Fruit fly (Drosophila melanogaster) whole organism, embryonic: ENCODE measurements around the gene CG14401.

Experiments used
- Ada2b ChIP-seq: fragments of 200-800 bp; sonication (Bioruptor generic); IDR thresholded peaks from 2 replicates; pipeline ENCODE4 v1.3.6; 2022; ENCODE audit warnings: missing biosample characterization, missing genetic modification characterization
- C15 ChIP-seq: fragments of 200-800 bp; sonication (Bioruptor generic); IDR thresholded peaks from 3 replicates; pipeline ENCODE4 v1.3.6; 2022; ENCODE audit warnings: missing biosample characterization, missing genetic modification characterization
- CG10274 ChIP-seq: fragments of 200-800 bp; sonication (Bioruptor generic); optimal IDR thresholded peaks from 3 replicates; lab custom pipeline; 2017; ENCODE audit warnings: missing biosample characterization, mild to moderate bottlenecking, missing genetic modification characterization
- CG10565 ChIP-seq: fragments of 200-800 bp; sonication (Bioruptor generic); optimal IDR thresholded peaks from 3 replicates; lab custom pipeline; 2016; ENCODE audit warnings: missing biosample characterization, mild to moderate bottlenecking, missing genetic modification characterization
- CG11085 ChIP-seq: fragments of 200-800 bp; sonication (Bioruptor generic); IDR thresholded peaks from 2 replicates; pipeline ENCODE4 v1.3.6; 2022; ENCODE audit warnings: missing biosample characterization, missing genetic modification characterization
- CG16813 ChIP-seq: fragments of 200-800 bp; sonication (Bioruptor generic); IDR thresholded peaks from 3 replicates; pipeline ENCODE4 v1.3.6; 2022; ENCODE audit warnings: missing biosample characterization, missing genetic modification characterization; ENCODE audit not compliant: partially characterized antibody
- CG17186 ChIP-seq: fragments of 200-800 bp; sonication (Bioruptor generic); optimal IDR thresholded peaks from 3 replicates; lab custom pipeline; 2017; ENCODE audit warnings: missing biosample characterization, missing genetic modification reagents, missing genetic modification characterization
- CG17612 ChIP-seq: fragments of 200-800 bp; sonication (Bioruptor generic); IDR thresholded peaks from 2 replicates; pipeline ENCODE4 v1.3.6; 2022; ENCODE audit warnings: missing biosample characterization, missing genetic modification characterization
- CG18262 ChIP-seq: fragments of 200-800 bp; optimal IDR thresholded peaks from 3 replicates; lab custom pipeline; 2019; ENCODE audit warnings: missing biosample characterization, mild to moderate bottlenecking, missing genetic modification characterization, moderate library complexity
- CG32532 ChIP-seq: fragments of 200-800 bp; sonication (Bioruptor generic); IDR thresholded peaks from 2 replicates; pipeline ENCODE4 v1.3.6; 2022; ENCODE audit warnings: missing biosample characterization, missing genetic modification characterization
- CG3281 ChIP-seq: fragments of 200-800 bp; sonication (Bioruptor generic); optimal IDR thresholded peaks from 3 replicates; lab custom pipeline; 2017; ENCODE audit warnings: missing biosample characterization, mild to moderate bottlenecking, missing genetic modification characterization
- CG34422 ChIP-seq: fragments of 200-800 bp; sonication (Bioruptor generic); IDR thresholded peaks from 3 replicates; pipeline ENCODE4 v1.3.6; 2022; ENCODE audit warnings: missing biosample characterization, missing genetic modification characterization
- CG4360 ChIP-seq: fragments of 200-800 bp; sonication (Bioruptor generic); IDR thresholded peaks from 2 replicates; pipeline ENCODE4 v1.3.6; 2022; ENCODE audit warnings: missing biosample characterization, missing genetic modification characterization
- CG4854 ChIP-seq: fragments of 200-800 bp; sonication (Bioruptor generic); optimal IDR thresholded peaks from 2 replicates; lab custom pipeline; 2016; ENCODE audit warnings: missing biosample characterization, missing genetic modification characterization, inconsistent platforms
- CTCF ChIP-seq: fragments of 200-800 bp; sonication (Bioruptor generic); optimal IDR thresholded peaks from 2 replicates; lab custom pipeline; 2017; ENCODE audit warnings: missing biosample characterization, mild to moderate bottlenecking, missing genetic modification characterization, moderate library complexity
- Chrac-16 ChIP-seq: fragments of 200-800 bp; sonication (Bioruptor generic); optimal IDR thresholded peaks from 3 replicates; lab custom pipeline; 2016; ENCODE audit warnings: missing biosample characterization, missing genetic modification characterization
- E2f1 ChIP-seq: fragments of 200-800 bp; sonication (Bioruptor generic); IDR thresholded peaks from 2 replicates; pipeline ENCODE4 v1.3.6; 2022; ENCODE audit warnings: missing biosample characterization, missing genetic modification characterization
- Elba2 ChIP-seq: fragments of 200-800 bp; sonication (Bioruptor generic); optimal IDR thresholded peaks from 3 replicates; lab custom pipeline; 2016; ENCODE audit warnings: missing biosample characterization, missing genetic modification characterization
- Gsc ChIP-seq: fragments of 200-800 bp; sonication (Bioruptor generic); IDR thresholded peaks from 2 replicates; pipeline ENCODE4 v1.3.6; 2022; ENCODE audit warnings: missing biosample characterization, missing genetic modification characterization
- HLH4C ChIP-seq: fragments of 200-800 bp; sonication (Bioruptor generic); IDR thresholded peaks from 3 replicates; pipeline ENCODE4 v1.3.6; 2022; ENCODE audit warnings: missing biosample characterization, missing genetic modification characterization; ENCODE audit not compliant: partially characterized antibody
- HLH54F ChIP-seq: fragments of 200-800 bp; sonication (Bioruptor generic); optimal IDR thresholded peaks from 3 replicates; lab custom pipeline; 2016; ENCODE audit warnings: missing biosample characterization, missing genetic modification characterization
- HmgZ ChIP-seq: fragments of 200-800 bp; sonication (Bioruptor generic); optimal IDR thresholded peaks from 2 replicates; lab custom pipeline; 2018; ENCODE audit warnings: missing biosample characterization, mild to moderate bottlenecking, missing genetic modification characterization
- MESR4 ChIP-seq: fragments of 200-800 bp; sonication (Bioruptor generic); optimal IDR thresholded peaks from 2 replicates; lab custom pipeline; 2018; ENCODE audit warnings: missing biosample characterization, mild to moderate bottlenecking, missing genetic modification characterization, moderate library complexity
- MTF-1 ChIP-seq: fragments of 200-800 bp; sonication (Bioruptor generic); optimal IDR thresholded peaks from 2 replicates; lab custom pipeline; 2018; ENCODE audit warnings: missing biosample characterization, mild to moderate bottlenecking, missing genetic modification characterization, borderline replicate concordance
- Meics ChIP-seq: fragments of 200-800 bp; sonication (Bioruptor generic); optimal IDR thresholded peaks from 2 replicates; lab custom pipeline; 2017; ENCODE audit warnings: missing biosample characterization, mild to moderate bottlenecking, missing genetic modification characterization
- NC2α ChIP-seq: fragments of 200-800 bp; sonication (Bioruptor generic); optimal IDR thresholded peaks from 2 replicates; lab custom pipeline; 2016; ENCODE audit warnings: missing biosample characterization, missing genetic modification characterization
- Neu2 ChIP-seq: fragments of 200-800 bp; sonication (Bioruptor generic); optimal IDR thresholded peaks from 3 replicates; lab custom pipeline; 2016; ENCODE audit warnings: missing biosample characterization, missing genetic modification characterization, borderline replicate concordance
- Nf-YC ChIP-seq: fragments of 200-800 bp; optimal IDR thresholded peaks from 3 replicates; lab custom pipeline; 2019; ENCODE audit warnings: missing biosample characterization, mild to moderate bottlenecking, missing genetic modification characterization, moderate library complexity
- NfI ChIP-seq: fragments of 200-800 bp; sonication (Bioruptor generic); optimal IDR thresholded peaks from 3 replicates; lab custom pipeline; 2018; ENCODE audit warnings: missing biosample characterization, mild to moderate bottlenecking, missing genetic modification characterization, moderate library complexity
- Oaz ChIP-seq: fragments of 200-800 bp; sonication (Bioruptor generic); IDR thresholded peaks from 2 replicates; pipeline ENCODE4 v1.3.6; 2022; ENCODE audit warnings: missing biosample characterization, missing genetic modification characterization
- Oli ChIP-seq: fragments of 200-800 bp; sonication (Bioruptor generic); optimal IDR thresholded peaks from 2 replicates; lab custom pipeline; 2018; ENCODE audit warnings: missing biosample characterization, mild to moderate bottlenecking, missing genetic modification characterization, moderate library complexity
- Pdp1 ChIP-seq, 2 experiments: fragments of 200-800 bp; sonication (Bioruptor generic); optimal IDR thresholded peaks; 3 replicates each; lab custom pipeline; 2016; ENCODE audit warnings: missing biosample characterization in 2 of 2, missing genetic modification characterization in 2 of 2, mild to moderate bottlenecking in 1 of 2, moderate library complexity in 1 of 2
- Ptx1 ChIP-seq: fragments of 200-800 bp; sonication (Bioruptor generic); IDR thresholded peaks from 2 replicates; pipeline ENCODE4 v1.3.6; 2022; ENCODE audit warnings: missing biosample characterization, missing genetic modification characterization
- Rfx ChIP-seq: fragments of 200-800 bp; sonication (Bioruptor generic); IDR thresholded peaks from 2 replicates; pipeline ENCODE4 v1.3.6; 2022; ENCODE audit warnings: missing biosample characterization, missing genetic modification characterization
- Xrp1 ChIP-seq: fragments of 200-800 bp; sonication (Bioruptor generic); IDR thresholded peaks from 2 replicates; pipeline ENCODE4 v1.3.6; 2022; ENCODE audit warnings: missing biosample characterization, missing genetic modification characterization
- YL-1 ChIP-seq: fragments of 200-800 bp; sonication (Bioruptor generic); optimal IDR thresholded peaks from 3 replicates; lab custom pipeline; 2017; ENCODE audit warnings: missing biosample characterization, mild to moderate bottlenecking, missing genetic modification characterization
- danr ChIP-seq: fragments of 200-800 bp; sonication (Bioruptor generic); IDR thresholded peaks from 2 replicates; pipeline ENCODE4 v1.3.6; 2022; ENCODE audit warnings: missing biosample characterization, missing genetic modification characterization
- eyg ChIP-seq: fragments of 200-800 bp; sonication (Bioruptor generic); optimal IDR thresholded peaks from 3 replicates; lab custom pipeline; 2016; ENCODE audit warnings: missing biosample characterization, missing genetic modification characterization
- gsb-n ChIP-seq: fragments of 200-800 bp; sonication (Bioruptor generic); optimal IDR thresholded peaks from 3 replicates; lab custom pipeline; 2018; ENCODE audit warnings: missing biosample characterization, mild to moderate bottlenecking, missing genetic modification characterization
- ham ChIP-seq: fragments of 200-800 bp; sonication (Bioruptor generic); IDR thresholded peaks from 2 replicates; pipeline ENCODE4 v1.3.6; 2022; ENCODE audit warnings: missing biosample characterization, missing genetic modification characterization
- hbn ChIP-seq: fragments of 200-800 bp; sonication (Bioruptor generic); IDR thresholded peaks from 2 replicates; pipeline ENCODE4 v1.3.6; 2022; ENCODE audit warnings: missing biosample characterization, missing genetic modification characterization; ENCODE audit not compliant: partially characterized antibody
- her ChIP-seq: fragments of 200-800 bp; sonication (Bioruptor generic); optimal IDR thresholded peaks from 2 replicates; lab custom pipeline; 2016; ENCODE audit warnings: missing biosample characterization, missing genetic modification characterization
- ken ChIP-seq: fragments of 200-800 bp; sonication (Bioruptor generic); IDR thresholded peaks from 3 replicates; pipeline ENCODE4 v1.3.6; 2022; ENCODE audit warnings: missing biosample characterization, missing genetic modification characterization
- lilli ChIP-seq: fragments of 200-800 bp; sonication (Bioruptor generic); optimal IDR thresholded peaks from 3 replicates; lab custom pipeline; 2016; ENCODE audit warnings: missing biosample characterization, missing genetic modification characterization
- lmd ChIP-seq: fragments of 200-800 bp; sonication (Bioruptor generic); IDR thresholded peaks from 2 replicates; pipeline ENCODE4 v1.3.6; 2022; ENCODE audit warnings: missing biosample characterization, missing genetic modification characterization
- maf-S ChIP-seq: fragments of 200-800 bp; sonication (Bioruptor generic); optimal IDR thresholded peaks from 2 replicates; lab custom pipeline; 2016; ENCODE audit warnings: missing biosample characterization, missing genetic modification characterization
- mirr ChIP-seq: fragments of 200-800 bp; sonication (Bioruptor generic); optimal IDR thresholded peaks from 3 replicates; lab custom pipeline; 2018; ENCODE audit warnings: missing biosample characterization, mild to moderate bottlenecking, missing genetic modification characterization
- mld ChIP-seq: fragments of 200-800 bp; sonication (Bioruptor generic); IDR thresholded peaks from 3 replicates; pipeline ENCODE4 v1.3.6; 2022; ENCODE audit warnings: missing biosample characterization, missing genetic modification characterization; ENCODE audit not compliant: partially characterized antibody
- odd ChIP-seq: fragments of 200-800 bp; sonication (Bioruptor generic); optimal IDR thresholded peaks from 2 replicates; lab custom pipeline; 2017; ENCODE audit warnings: missing biosample characterization, mild to moderate bottlenecking, missing genetic modification characterization
- schlank ChIP-seq: fragments of 200-800 bp; sonication (Bioruptor generic); optimal IDR thresholded peaks from 2 replicates; lab custom pipeline; 2018; ENCODE audit warnings: missing biosample characterization, mild to moderate bottlenecking, missing genetic modification characterization
- sna ChIP-seq: fragments of 200-800 bp; sonication (Bioruptor generic); IDR thresholded peaks from 2 replicates; pipeline ENCODE4 v1.3.6; 2022; ENCODE audit warnings: missing biosample characterization, missing genetic modification characterization; ENCODE audit not compliant: partially characterized antibody
- sob ChIP-seq: fragments of 200-800 bp; sonication (Bioruptor generic); IDR thresholded peaks from 2 replicates; pipeline ENCODE4 v1.3.6; 2022; ENCODE audit warnings: missing biosample characterization, missing genetic modification characterization

Gene CG14401

dm6 chr2L:20885889-20886507 is 16.3 kb downstream of the CG14401 start (continued):
- no peak for TF ChIP-seq C15 (GFP tag; lab: Robert Waterston, UW)
- no peak for TF ChIP-seq Oli (tag; lab: Kevin White, UChicago)
- TF ChIP-seq CG17612 (GFP tag; lab: Robert Waterston, UW), result no peak
- TF ChIP-seq NfI (GFP tag; lab: Kevin White, UChicago), result no peak
- TF ChIP-seq Gsc (GFP tag; lab: Robert Waterston, UW), result no peak
- TF ChIP-seq CG34422 (GFP tag; lab: Robert Waterston, UW), result no peak
- TF ChIP-seq CG10274, result no peak
- TF ChIP-seq HLH4C (GFP tag; lab: Robert Waterston, UW), result no peak
- TF ChIP-seq CG4360 (GFP tag; lab: Robert Waterston, UW), result no peak
- peak in 1 of 2 experiments; percentile 21 for TF ChIP-seq Pdp1 (GFP tag; optimal IDR thresholded peaks at IDR 0.05; lab: Kevin White, UChicago)
- peak; percentile 9 for TF ChIP-seq CTCF (GFP tag; lab: Kevin White, UChicago)
- no peak for TF ChIP-seq Nf-YC
- no peak for TF ChIP-seq danr (GFP tag; lab: Robert Waterston, UW)
- no peak for TF ChIP-seq sna (GFP tag; lab: Robert Waterston, UW)
- TF ChIP-seq lilli, result no peak
- no peak for TF ChIP-seq CG16813
- no peak for TF ChIP-seq Oaz
- TF ChIP-seq E2f1, result no peak
- TF ChIP-seq CG18262, result no peak
- no peak for TF ChIP-seq Chrac-16 (GFP tag; lab: Kevin White, UChicago)
- no peak for TF ChIP-seq odd (GFP tag; lab: Kevin White, UChicago)
- TF ChIP-seq hbn (GFP tag; lab: Robert Waterston, UW), result no peak
- no peak for TF ChIP-seq NC2α
- no peak for TF ChIP-seq MESR4
- TF ChIP-seq Elba2 (GFP tag; lab: Kevin White, UChicago), result no peak
- TF ChIP-seq Xrp1 (GFP tag; lab: Robert Waterston, UW), result peak; percentile 29; the same call in 1 of the 2 replicates
- TF ChIP-seq CG3281 (GFP tag; lab: Kevin White, UChicago), result no peak
- TF ChIP-seq mirr (GFP tag; lab: Kevin White, UChicago), result no peak
- no peak for TF ChIP-seq MTF-1 (GFP tag; lab: Kevin White, UChicago)
- no peak for TF ChIP-seq eyg (GFP tag; lab: Kevin White, UChicago)
- no peak for TF ChIP-seq schlank
- no peak for TF ChIP-seq her (GFP tag; lab: Kevin White, UChicago)
- no peak for TF ChIP-seq Neu2 (GFP tag; lab: Kevin White, UChicago)
- no peak for TF ChIP-seq mld (GFP tag; lab: Robert Waterston, UW)
- TF ChIP-seq YL-1 (GFP tag; lab: Kevin White, UChicago), result no peak
- TF ChIP-seq gsb-n, result no peak
- no peak for TF ChIP-seq CG17186
- no peak for TF ChIP-seq sob
- TF ChIP-seq CG10565 (GFP tag; lab: Kevin White, UChicago), result no peak
- TF ChIP-seq CG4854, result no peak
- no peak for TF ChIP-seq ham (GFP tag; lab: Robert Waterston, UW)
- no peak for TF ChIP-seq maf-S (GFP tag; lab: Kevin White, UChicago)
- no peak for TF ChIP-seq Ptx1
- no peak for TF ChIP-seq Ada2b (GFP tag; lab: Robert Waterston, UW)
- TF ChIP-seq ken (GFP tag; lab: Robert Waterston, UW), result no peak
- no peak for TF ChIP-seq CG11085 (GFP tag; lab: Robert Waterston, UW)
- no peak for TF ChIP-seq HmgZ
- no peak for TF ChIP-seq Meics (GFP tag; lab: Kevin White, UChicago)
- TF ChIP-seq HLH54F (GFP tag; lab: Kevin White, UChicago), result no peak
- TF ChIP-seq Rfx, result no peak
- TF ChIP-seq lmd, result no peak
- no peak for TF ChIP-seq CG32532 (GFP tag; lab: Robert Waterston, UW)
